Fruit fly (Drosophila melanogaster) ovary, adult (tissue): ENCODE results near the gene sgg.
A peak's percentile ranks its signal among the peaks of the same experiment; 100 is the strongest.

ENCODE experiments used
- CG17801 ChIP-seq: fragments of 200-800 bp; optimal IDR thresholded peaks from 2 replicates; lab custom pipeline; 2019; ENCODE audit warnings: missing biosample characterization, mild to moderate bottlenecking, missing genetic modification characterization, moderate library complexity; ENCODE audit not compliant: partially characterized antibody

The sgg gene

DNA sequence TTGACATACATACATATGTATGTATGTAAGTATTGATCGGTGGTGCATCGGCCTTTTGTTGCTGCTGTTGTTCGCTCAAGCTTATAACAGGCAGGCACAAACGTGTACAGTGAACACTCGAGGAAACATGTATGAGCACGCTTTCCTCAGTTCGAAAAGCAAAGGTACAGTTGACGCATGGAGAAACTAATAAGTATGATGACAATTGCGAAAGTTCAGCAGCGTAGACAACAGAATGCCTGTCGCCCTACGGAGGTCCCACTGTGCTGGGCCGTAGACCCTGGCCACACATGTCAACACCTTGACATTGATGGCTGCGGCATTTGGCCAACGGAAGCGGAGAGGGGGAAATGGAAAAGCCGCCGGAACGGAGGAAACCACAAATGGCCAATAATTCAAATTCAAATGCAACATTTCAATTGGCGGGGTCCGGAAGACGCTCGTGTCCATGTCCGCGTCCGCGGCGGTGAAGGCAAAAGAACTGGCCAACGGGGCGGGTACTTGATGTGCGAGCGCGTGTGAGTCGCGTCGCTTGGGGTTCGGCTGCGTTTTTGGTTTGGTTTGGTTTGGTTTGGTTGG is 74.5 kb downstream of the sgg start, which contains the start of gene CG2681:
TSS of gene CG2681 (plus strand) at position 529 of the 579 bp plus-strand sequence.
- no peak for TF ChIP-seq CG17801

DNA sequence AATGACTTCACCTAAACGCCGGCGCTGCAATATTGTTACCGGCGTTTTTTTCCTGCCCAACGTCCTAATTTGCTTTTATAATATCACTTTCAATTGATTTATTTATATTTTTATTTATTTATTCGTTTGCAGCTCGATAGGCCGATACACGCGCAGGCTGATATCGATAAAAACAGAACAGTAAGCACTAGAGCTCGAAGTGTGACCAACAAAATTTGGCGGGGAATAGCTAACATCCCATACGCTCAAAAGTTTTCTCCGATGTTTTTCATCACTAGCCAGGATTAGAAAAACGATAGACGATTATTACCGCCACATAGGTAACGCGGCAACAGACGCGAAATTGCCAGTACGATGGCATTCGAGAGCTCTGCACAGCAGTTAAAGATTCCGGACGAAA is 80.0 kb downstream of the sgg start, which contains the start of the genes CG2685 and CG2694:
TSS of gene CG2685 (minus strand) at position 185 of the 400 bp plus-strand sequence.
TSS of gene CG2694 (plus strand) at position 304 of the 400 bp plus-strand sequence.
- peak; percentile 29 for TF ChIP-seq CG17801

DNA sequence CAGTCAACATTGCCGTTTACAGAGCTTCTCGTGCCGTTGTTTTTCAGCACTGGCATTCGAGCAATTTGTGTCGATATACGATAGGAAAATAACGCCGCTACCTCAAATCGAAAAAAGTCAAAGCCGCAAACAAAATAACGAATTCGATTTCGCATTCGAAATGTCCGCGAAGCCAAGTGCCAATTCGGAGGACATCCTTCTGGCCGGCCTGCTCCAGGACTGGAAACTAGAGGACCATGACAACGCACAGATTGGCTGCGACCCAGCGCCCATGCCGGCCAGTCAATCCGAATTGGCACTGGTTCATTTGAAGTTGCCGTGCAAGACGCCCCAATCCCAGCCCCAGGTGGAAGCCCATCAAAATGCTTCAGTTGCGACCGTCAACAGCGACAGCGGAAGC is 81.0 kb downstream of the sgg start:
- peak; percentile 65 for TF ChIP-seq CG17801

DNA sequence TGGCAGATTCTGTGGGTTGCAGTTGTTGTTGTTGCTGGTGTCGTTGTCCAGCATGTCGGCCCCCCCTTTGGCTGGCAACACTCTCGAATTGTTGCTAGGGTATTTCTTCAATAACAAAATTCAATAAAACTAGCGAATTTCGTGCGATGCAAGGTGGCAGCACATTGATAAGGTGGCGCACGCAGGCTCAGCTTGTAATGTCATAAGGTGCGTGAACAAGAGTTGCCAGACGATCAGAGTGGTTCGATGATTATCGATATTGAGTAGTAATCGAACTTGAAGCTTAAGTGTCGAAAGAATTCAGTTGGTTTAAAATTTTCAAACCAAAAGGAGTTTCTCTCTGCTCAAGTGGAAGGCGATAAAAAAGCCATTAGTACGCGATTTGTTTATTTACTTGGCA is 86.4 kb downstream of the sgg start, which contains the start of gene CG2701:
TSS of gene CG2701 (minus strand) at position 206 of the 400 bp plus-strand sequence.
- TF ChIP-seq CG17801 = peak; percentile 38

DNA sequence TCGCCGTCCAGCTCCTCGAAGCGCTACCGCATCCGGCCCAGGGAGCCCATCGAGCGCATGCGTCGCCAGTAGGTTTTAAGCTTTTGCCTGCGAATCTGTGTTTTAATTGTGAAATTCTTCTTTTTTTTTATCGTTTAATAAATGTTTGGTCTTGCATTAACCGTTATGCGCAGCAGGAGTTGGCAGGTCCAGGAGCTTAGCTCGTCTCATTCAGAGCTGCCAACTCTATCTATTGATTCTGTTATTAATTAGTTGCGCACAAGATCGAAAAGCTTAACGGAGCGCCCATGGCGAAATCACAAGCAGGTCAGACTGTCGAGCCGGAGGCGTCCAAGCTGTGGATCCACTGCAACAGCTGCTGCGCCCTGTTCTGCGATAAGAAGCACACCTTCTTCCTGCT is 92.7 kb downstream of the sgg start, which contains the start of gene vilya:
TSS of gene vilya (plus strand) at position 259 of the 400 bp plus-strand sequence.
- no peak for TF ChIP-seq CG17801

DNA sequence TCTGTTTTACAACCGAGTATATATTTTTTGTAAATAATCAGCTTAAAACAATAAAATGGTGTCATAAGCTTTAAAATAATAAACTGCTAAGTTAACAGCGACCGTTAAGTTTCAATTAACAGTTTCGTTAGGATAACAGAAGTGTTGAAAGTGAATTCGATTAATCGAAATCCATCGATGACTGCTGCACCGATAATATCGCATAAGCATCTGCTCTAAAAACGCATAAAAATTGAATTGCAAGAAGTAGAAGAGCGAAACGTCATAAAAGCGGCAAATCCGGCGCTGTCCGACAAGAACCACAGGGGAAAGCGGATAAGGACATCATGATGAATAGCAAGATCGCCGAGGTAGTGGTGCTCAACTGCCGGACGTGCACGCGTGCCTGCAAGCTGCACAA is 93.8 kb downstream of the sgg start, which contains the start of gene dwg:
TSS of gene dwg (plus strand) at position 193 of the 400 bp plus-strand sequence.
- peak; percentile 26 for TF ChIP-seq CG17801
